Fruit fly (Drosophila melanogaster) S2 (cell line): ENCODE data around the gene SdhAL.
A peak's percentile ranks its signal among the peaks of the same experiment; 100 is the strongest.

ENCODE experiments used
- CG8478 ChIP-seq: fragments of >200 bp; optimal IDR thresholded peaks from 2 replicates; lab custom pipeline; 2018
- CTCF ChIP-seq, 2 experiments: fragments of >200 bp; optimal IDR thresholded peaks; 2 replicates each; lab custom pipeline; 2018

DNA sequence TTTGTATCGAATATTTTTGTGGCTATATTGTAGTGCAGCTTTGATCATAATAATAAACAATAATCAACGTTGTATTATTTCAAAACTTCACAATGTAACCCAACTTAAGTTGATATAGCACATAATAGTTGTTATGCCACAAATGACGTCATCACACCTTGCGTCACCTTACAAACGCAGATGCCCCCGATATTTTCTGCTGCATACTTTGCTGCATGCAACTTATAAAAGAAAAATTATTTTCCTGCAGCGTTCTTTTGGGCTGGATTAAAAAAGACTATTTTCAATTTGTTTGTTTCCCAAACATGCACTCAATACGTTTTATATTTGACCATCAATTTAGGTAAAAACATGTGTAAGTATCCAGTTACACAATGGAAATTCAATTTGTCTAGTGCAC is 6.3 kb downstream of the SdhAL start:
- TF ChIP-seq CG8478 (lab: Kevin White, UChicago) (no peak), CTCF (optimal IDR thresholded peaks at IDR 0.05; lab: Kevin White, UChicago) (peak; percentile 28 to 44)
